Worm (Caenorhabditis elegans) whole organism, L2 larva: ENCODE results near the gene Y116A8C.465.
A peak's percentile ranks its signal among the peaks of the same experiment; 100 is the strongest.

Experiments
- C34F6.9 ChIP-seq: fragments of 150-350 bp; optimal IDR thresholded peaks from 2 replicates; lab custom pipeline; 2014; ENCODE audit warnings: missing biosample characterization, missing genetic modification characterization
- F13H6.1 ChIP-seq: sonication (generic microtip); optimal IDR thresholded peaks from 2 replicates; lab custom pipeline; 2016; ENCODE audit warnings: missing genetic modification characterization, missing compliant biosample characterization
- R02D3.7 ChIP-seq: fragments of 150-350 bp; optimal IDR thresholded peaks from 2 replicates; lab custom pipeline; 2014; ENCODE audit warnings: missing biosample characterization, missing genetic modification characterization
- Y55F3AM.14 ChIP-seq: fragments of 200-800 bp; sonication (Bioruptor generic); optimal IDR thresholded peaks from 2 replicates; lab custom pipeline; 2018; ENCODE audit warnings: mild to moderate bottlenecking, missing genetic modification characterization, missing compliant biosample characterization
- ZK546.5 ChIP-seq: sonication (generic microtip); optimal IDR thresholded peaks from 2 replicates; lab custom pipeline; 2017; ENCODE audit warnings: missing biosample characterization, missing genetic modification characterization
- alr-1 ChIP-seq: fragments of 150-350 bp; optimal IDR thresholded peaks from 2 replicates; lab custom pipeline; 2014; ENCODE audit warnings: missing biosample characterization, missing genetic modification characterization
- aly-2 ChIP-seq: fragments of 150-350 bp; optimal IDR thresholded peaks from 2 replicates; lab custom pipeline; 2014; ENCODE audit warnings: missing biosample characterization, missing genetic modification characterization
- ama-1 ChIP-seq: fragments of 150-350 bp; optimal IDR thresholded peaks from 2 replicates; lab custom pipeline; 2018; ENCODE audit warnings: inconsistent platforms
- blmp-1 ChIP-seq: sonication (generic microtip); optimal IDR thresholded peaks from 2 replicates; lab custom pipeline; 2017; ENCODE audit warnings: missing genetic modification characterization, mild to moderate bottlenecking, missing compliant biosample characterization, antibody characterized with exemption, moderate library complexity; ENCODE audit not compliant: insufficient read depth
- ceh-16 ChIP-seq: fragments of 150-350 bp; optimal IDR thresholded peaks from 2 replicates; lab custom pipeline; 2014; ENCODE audit warnings: missing biosample characterization, missing genetic modification characterization
- ceh-82 ChIP-seq: fragments of 150-350 bp; optimal IDR thresholded peaks from 2 replicates; lab custom pipeline; 2014; ENCODE audit warnings: missing biosample characterization, missing genetic modification characterization
- crh-2 ChIP-seq: sonication (generic microtip); optimal IDR thresholded peaks from 2 replicates; lab custom pipeline; 2017; ENCODE audit warnings: missing biosample characterization, missing genetic modification characterization
- dmd-4 ChIP-seq: sonication (generic microtip); optimal IDR thresholded peaks from 2 replicates; lab custom pipeline; 2017; ENCODE audit warnings: missing biosample characterization, missing genetic modification characterization
- egl-27 ChIP-seq: sonication (generic microtip); optimal IDR thresholded peaks from 3 replicates; lab custom pipeline; 2017; ENCODE audit warnings: missing biosample characterization, missing genetic modification reagents, missing genetic modification characterization
- elt-1 ChIP-seq: fragments of 150-350 bp; optimal IDR thresholded peaks from 2 replicates; lab custom pipeline; 2014; ENCODE audit warnings: missing biosample characterization, missing genetic modification characterization
- elt-3 ChIP-seq: sonication (generic microtip); optimal IDR thresholded peaks from 2 replicates; lab custom pipeline; 2017; ENCODE audit warnings: missing biosample characterization, missing genetic modification characterization
- fos-1 ChIP-seq: fragments of 150-350 bp; optimal IDR thresholded peaks from 2 replicates; lab custom pipeline; 2014; ENCODE audit warnings: missing biosample characterization, missing genetic modification characterization
- gmeb-1 ChIP-seq: fragments of 150-350 bp; optimal IDR thresholded peaks from 2 replicates; lab custom pipeline; 2014; ENCODE audit warnings: missing biosample characterization, missing genetic modification characterization
- lin-11 ChIP-seq: fragments of 150-350 bp; sonication (generic microtip); optimal IDR thresholded peaks from 2 replicates; lab custom pipeline; 2014; ENCODE audit warnings: missing biosample characterization, missing genetic modification characterization, inconsistent platforms, mixed read lengths
- lin-13 ChIP-seq: fragments of 150-350 bp; optimal IDR thresholded peaks from 2 replicates; lab custom pipeline; 2014; ENCODE audit warnings: missing biosample characterization, missing genetic modification reagents, missing genetic modification characterization
- lin-39 ChIP-seq: fragments of 150-350 bp; optimal IDR thresholded peaks from 2 replicates; lab custom pipeline; 2014; ENCODE audit warnings: missing biosample characterization, missing genetic modification reagents, missing genetic modification characterization
- lsy-2 ChIP-seq, 2 experiments: fragments of 150-350 bp in 1 of 2; sonication (generic microtip) in 1 of 2; optimal IDR thresholded peaks; 2 replicates each; lab custom pipeline; 2014 to 2017; ENCODE audit warnings: missing biosample characterization in 2 of 2, missing genetic modification characterization in 2 of 2
- mab-5 ChIP-seq: fragments of 150-350 bp; optimal IDR thresholded peaks from 2 replicates; lab custom pipeline; 2014; ENCODE audit warnings: missing biosample characterization, missing genetic modification characterization
- mbf-1 ChIP-seq: sonication (generic microtip); optimal IDR thresholded peaks from 2 replicates; lab custom pipeline; 2017; ENCODE audit warnings: missing biosample characterization, missing genetic modification characterization
- mdl-1 ChIP-seq, 2 experiments: fragments of 150-350 bp in 1 of 2; sonication (generic microtip) in 1 of 2; optimal IDR thresholded peaks; 2 replicates each; lab custom pipeline; 2017; ENCODE audit warnings: missing biosample characterization in 2 of 2, missing genetic modification characterization in 2 of 2
- nhr-10 ChIP-seq: sonication (generic microtip); optimal IDR thresholded peaks from 2 replicates; lab custom pipeline; 2017; ENCODE audit warnings: missing biosample characterization, missing genetic modification characterization
- nhr-11 ChIP-seq: fragments of 150-350 bp; optimal IDR thresholded peaks from 2 replicates; lab custom pipeline; 2014; ENCODE audit warnings: missing biosample characterization, missing genetic modification characterization
- nhr-12 ChIP-seq: fragments of 150-350 bp; optimal IDR thresholded peaks from 2 replicates; lab custom pipeline; 2014; ENCODE audit warnings: missing biosample characterization, missing genetic modification characterization
- nhr-129 ChIP-seq: fragments of 150-350 bp; optimal IDR thresholded peaks from 2 replicates; lab custom pipeline; 2014; ENCODE audit warnings: missing biosample characterization, missing genetic modification characterization
- nhr-21 ChIP-seq: fragments of 150-350 bp; optimal IDR thresholded peaks from 2 replicates; lab custom pipeline; 2014; ENCODE audit warnings: missing biosample characterization, missing genetic modification characterization
- nhr-23 ChIP-seq: fragments of 150-350 bp; optimal IDR thresholded peaks from 2 replicates; lab custom pipeline; 2014; ENCODE audit warnings: missing biosample characterization, missing genetic modification reagents, missing genetic modification characterization
- nhr-237 ChIP-seq: fragments of 150-350 bp; optimal IDR thresholded peaks from 2 replicates; lab custom pipeline; 2014; ENCODE audit warnings: missing biosample characterization, missing genetic modification characterization
- nhr-25 ChIP-seq: fragments of 150-350 bp; sonication (generic microtip); optimal IDR thresholded peaks from 3 replicates; lab custom pipeline; 2014; ENCODE audit warnings: missing biosample characterization, missing genetic modification characterization
- nhr-6 ChIP-seq: fragments of 150-350 bp; optimal IDR thresholded peaks from 2 replicates; lab custom pipeline; 2014; ENCODE audit warnings: missing biosample characterization, missing genetic modification characterization
- nhr-77 ChIP-seq: fragments of 150-350 bp; optimal IDR thresholded peaks from 2 replicates; lab custom pipeline; 2014; ENCODE audit warnings: missing biosample characterization, missing genetic modification characterization
- peb-1 ChIP-seq: fragments of 150-350 bp; optimal IDR thresholded peaks from 2 replicates; lab custom pipeline; 2014; ENCODE audit warnings: missing biosample characterization, missing genetic modification characterization
- sem-4 ChIP-seq: fragments of 150-350 bp; optimal IDR thresholded peaks from 2 replicates; lab custom pipeline; 2014; ENCODE audit warnings: missing biosample characterization, missing genetic modification reagents, missing genetic modification characterization
- skn-1 ChIP-seq: sonication (generic microtip); optimal IDR thresholded peaks from 2 replicates; lab custom pipeline; 2017; ENCODE audit warnings: missing biosample characterization, missing genetic modification characterization
- sma-3 ChIP-seq: sonication (generic microtip); optimal IDR thresholded peaks from 2 replicates; lab custom pipeline; 2016; ENCODE audit warnings: missing genetic modification reagents, missing genetic modification characterization, missing compliant biosample characterization
- sma-9 ChIP-seq, 2 experiments: fragments of 150-350 bp in 1 of 2; sonication (generic microtip) in 1 of 2; optimal IDR thresholded peaks; 2 replicates each; lab custom pipeline; 2014 to 2016; ENCODE audit warnings: missing genetic modification characterization in 2 of 2, mild to moderate bottlenecking in 1 of 2, missing biosample characterization in 1 of 2, missing compliant biosample characterization in 1 of 2, missing genetic modification reagents in 1 of 2, moderate library complexity in 1 of 2
- snpc-4 ChIP-seq: fragments of 150-350 bp; optimal IDR thresholded peaks from 2 replicates; lab custom pipeline; 2014; ENCODE audit warnings: missing biosample characterization, missing genetic modification characterization
- unc-39 ChIP-seq: fragments of 150-350 bp; optimal IDR thresholded peaks from 2 replicates; lab custom pipeline; 2014; ENCODE audit warnings: missing biosample characterization, missing genetic modification characterization
- unc-55 ChIP-seq: fragments of 150-350 bp; sonication (generic microtip); optimal IDR thresholded peaks from 3 replicates; lab custom pipeline; 2014; ENCODE audit warnings: missing biosample characterization, missing genetic modification reagents, missing genetic modification characterization
- unc-62 ChIP-seq: fragments of 150-350 bp; optimal IDR thresholded peaks from 2 replicates; lab custom pipeline; 2014; ENCODE audit warnings: missing biosample characterization, missing genetic modification reagents, missing genetic modification characterization
- zag-1 ChIP-seq: fragments of 150-350 bp; optimal IDR thresholded peaks from 2 replicates; lab custom pipeline; 2014; ENCODE audit warnings: missing biosample characterization, missing genetic modification characterization
- ztf-1 ChIP-seq: fragments of 200-800 bp; sonication (Bioruptor generic); conservative IDR thresholded peaks from 2 replicates; pipeline ENCODE4 v1.3.6; 2022; ENCODE audit warnings: missing genetic modification characterization, missing compliant biosample characterization
- ztf-11 ChIP-seq: sonication (generic microtip); optimal IDR thresholded peaks from 2 replicates; lab custom pipeline; 2017; ENCODE audit warnings: missing biosample characterization, missing genetic modification characterization
- ztf-4 ChIP-seq: fragments of 150-350 bp; optimal IDR thresholded peaks from 2 replicates; lab custom pipeline; 2014; ENCODE audit warnings: missing biosample characterization, missing genetic modification characterization

Y116A8C.465 gene

DNA sequence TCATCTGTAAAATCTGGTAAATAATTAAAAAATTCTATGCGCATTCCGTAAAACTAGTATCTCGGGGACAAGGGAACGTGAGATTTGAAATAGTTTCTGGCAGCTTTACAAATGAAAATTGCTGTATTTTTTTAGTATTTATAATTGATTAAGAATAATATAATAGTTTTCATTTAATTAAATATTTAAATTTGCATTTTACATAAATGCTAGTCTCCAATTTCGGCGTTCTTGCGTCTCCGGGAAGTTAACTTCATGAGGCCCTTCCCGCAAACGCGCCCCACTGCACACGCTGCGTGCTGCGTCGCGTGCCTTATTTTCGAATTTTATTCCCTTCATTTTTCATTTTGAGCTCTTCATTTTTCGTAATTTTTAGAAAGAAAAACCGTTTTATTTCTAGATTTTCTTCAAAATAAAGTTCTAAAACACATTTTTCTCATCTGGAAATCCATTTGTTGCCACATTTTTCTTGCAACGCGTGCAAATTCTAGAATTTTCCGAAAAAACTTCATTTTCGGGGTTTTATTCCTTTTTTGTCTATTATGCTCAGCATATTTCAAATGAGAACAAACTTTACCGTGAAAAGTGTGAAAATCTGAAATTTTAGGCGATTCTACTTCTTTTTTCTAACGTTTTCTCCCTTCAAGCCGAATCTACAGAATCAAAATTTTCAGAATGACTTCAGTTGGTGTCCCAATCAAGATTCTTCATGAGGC, 22.5 kb downstream of the Y116A8C.465 start, which contains the start of the genes snx-13 and snr-1:
Gene snx-13, minus strand, starts transcription at position 55 of the 716 bp plus-strand sequence.
Gene snr-1, plus strand, starts transcription at position 666 of the 716 bp plus-strand sequence.
- peak; percentile 80 for TF ChIP-seq unc-55 (GFP tag; lab: Kevin White, UChicago)
- no peak for TF ChIP-seq nhr-6 (tag; lab: Kevin White, UChicago)
- TF ChIP-seq nhr-10 (tag; lab: Kevin White, UChicago): no peak
- peak; percentile 61 for TF ChIP-seq snpc-4 (tag; lab: Kevin White, UChicago)
- TF ChIP-seq mbf-1: no peak
- no peak for TF ChIP-seq nhr-11 (tag; lab: Kevin White, UChicago)
- TF ChIP-seq lsy-2 (tag; optimal IDR thresholded peaks at IDR 0.05; lab: Kevin White, UChicago): peak; percentile 46 to 82
- TF ChIP-seq dmd-4 (tag; lab: Kevin White, UChicago): no peak
- no peak for TF ChIP-seq elt-1
- no peak for TF ChIP-seq elt-3 (tag; lab: Kevin White, UChicago)
- TF ChIP-seq lin-13 (GFP tag; lab: Kevin White, UChicago): peak; percentile 87
- TF ChIP-seq ceh-82: peak; percentile 63
- no peak for TF ChIP-seq aly-2
- peak; percentile 66 for TF ChIP-seq nhr-25
- TF ChIP-seq R02D3.7 (tag; lab: Kevin White, UChicago): no peak
- no peak for TF ChIP-seq nhr-12 (tag; lab: Kevin White, UChicago)
- TF ChIP-seq crh-2 (tag; lab: Kevin White, UChicago): peak; percentile 59
- TF ChIP-seq egl-27 (tag; lab: Kevin White, UChicago): no peak
- TF ChIP-seq fos-1 (tag; lab: Kevin White, UChicago): peak; percentile 57
- peak; percentile 31 for TF ChIP-seq nhr-129 (tag; lab: Kevin White, UChicago)
- peak; percentile 68 for TF ChIP-seq ztf-4
- TF ChIP-seq blmp-1 (tag; lab: Kevin White, UChicago): peak; percentile 3
- no peak for TF ChIP-seq peb-1 (tag; lab: Kevin White, UChicago)
- no peak for TF ChIP-seq nhr-237 (tag; lab: Kevin White, UChicago)
- TF ChIP-seq ztf-1 (GFP tag; lab: Robert Waterston, UW): no peak
- no peak for TF ChIP-seq nhr-23 (tag; lab: Kevin White, UChicago)
- no peak for TF ChIP-seq alr-1 (tag; lab: Kevin White, UChicago)
- TF ChIP-seq zag-1 (tag; lab: Kevin White, UChicago): no peak
- TF ChIP-seq ztf-11 (tag; lab: Kevin White, UChicago): no peak
- TF ChIP-seq lin-11 (tag; lab: Kevin White, UChicago): peak; percentile 71
- no peak for TF ChIP-seq lin-39
- TF ChIP-seq F13H6.1 (tag; lab: Kevin White, UChicago): peak; percentile 75
- peak; percentile 71 for TF ChIP-seq nhr-21 (tag; lab: Kevin White, UChicago)
- TF ChIP-seq ceh-16 (tag; lab: Kevin White, UChicago): no peak
- TF ChIP-seq ZK546.5 (tag; lab: Kevin White, UChicago): peak; percentile 24
- TF ChIP-seq ama-1 (lab: Kevin White, UChicago): no peak
- TF ChIP-seq nhr-77 (tag; lab: Kevin White, UChicago): no peak
- no peak for TF ChIP-seq unc-62
- no peak for TF ChIP-seq skn-1
- TF ChIP-seq C34F6.9: peak; percentile 80
- TF ChIP-seq Y55F3AM.14 (GFP tag; lab: Kevin White, UChicago): peak; percentile 41
- peak in 1 of 2 experiments; percentile 61 for TF ChIP-seq mdl-1 (tag; optimal IDR thresholded peaks at IDR 0.05; lab: Kevin White, UChicago)
- no peak for TF ChIP-seq unc-39 (tag; lab: Kevin White, UChicago)
- no peak for TF ChIP-seq sma-9 (GFP tag; optimal IDR thresholded peaks at IDR 0.05; lab: Kevin White, UChicago)
- no peak for TF ChIP-seq sma-9 (tag; optimal IDR thresholded peaks at IDR 0.05; lab: Kevin White, UChicago)
- TF ChIP-seq gmeb-1 (tag; lab: Kevin White, UChicago): peak; percentile 53
- TF ChIP-seq sma-3 (GFP tag; lab: Kevin White, UChicago): peak; percentile 90
- peak; percentile 32 for TF ChIP-seq sem-4 (tag; lab: Kevin White, UChicago)
- no peak for TF ChIP-seq mab-5 (tag; lab: Kevin White, UChicago)
